Fruit fly (Drosophila melanogaster) whole organism, embryonic: ENCODE results near the gene Tlk.
A peak's percentile ranks its signal among the peaks of the same experiment; 100 is the strongest.

Experiments
- Asciz ChIP-seq: fragments of 200-800 bp; sonication (Bioruptor generic); optimal IDR thresholded peaks from 2 replicates; lab custom pipeline; 2017; ENCODE audit warnings: missing biosample characterization, mild to moderate bottlenecking, missing genetic modification characterization, missing genetic modification reagents
- Atf6 ChIP-seq: fragments of 200-800 bp; sonication (Bioruptor generic); IDR thresholded peaks from 2 replicates; pipeline ENCODE4 v1.3.6; 2022; ENCODE audit warnings: missing biosample characterization, missing genetic modification characterization
- Bteb2 ChIP-seq: fragments of 200-800 bp; sonication (Bioruptor generic); optimal IDR thresholded peaks from 2 replicates; lab custom pipeline; 2016; ENCODE audit warnings: missing biosample characterization, missing genetic modification characterization
- CG10654 ChIP-seq: fragments of 200-800 bp; sonication (Bioruptor generic); optimal IDR thresholded peaks from 2 replicates; lab custom pipeline; 2016; ENCODE audit warnings: missing biosample characterization, missing genetic modification characterization
- CG11456 ChIP-seq: fragments of 200-800 bp; sonication (Bioruptor generic); IDR thresholded peaks from 3 replicates; pipeline ENCODE4 v1.3.6; 2022; ENCODE audit warnings: missing biosample characterization, missing genetic modification characterization
- CG15011 ChIP-seq: fragments of 200-800 bp; sonication (Bioruptor generic); optimal IDR thresholded peaks from 3 replicates; lab custom pipeline; 2018; ENCODE audit warnings: missing biosample characterization, mild to moderate bottlenecking, missing genetic modification characterization
- CG17385 ChIP-seq: fragments of 200-800 bp; sonication (Bioruptor generic); optimal IDR thresholded peaks from 3 replicates; lab custom pipeline; 2018; ENCODE audit warnings: missing biosample characterization, mild to moderate bottlenecking, missing genetic modification characterization
- CG17912 ChIP-seq: fragments of 200-800 bp; sonication (Bioruptor generic); optimal IDR thresholded peaks from 2 replicates; lab custom pipeline; 2018; ENCODE audit warnings: missing biosample characterization, mild to moderate bottlenecking, missing genetic modification characterization
- CG18262 ChIP-seq: fragments of 200-800 bp; optimal IDR thresholded peaks from 3 replicates; lab custom pipeline; 2019; ENCODE audit warnings: missing biosample characterization, mild to moderate bottlenecking, missing genetic modification characterization, moderate library complexity
- CG18619 ChIP-seq: fragments of 200-800 bp; sonication (Bioruptor generic); optimal IDR thresholded peaks from 3 replicates; lab custom pipeline; 2017; ENCODE audit warnings: missing biosample characterization, mild to moderate bottlenecking, missing genetic modification characterization
- CG30020 ChIP-seq: fragments of 200-800 bp; optimal IDR thresholded peaks from 2 replicates; lab custom pipeline; 2019; ENCODE audit warnings: missing biosample characterization, mild to moderate bottlenecking, missing genetic modification characterization, moderate library complexity
- CG30403 ChIP-seq: fragments of 200-800 bp; sonication (Bioruptor generic); optimal IDR thresholded peaks from 3 replicates; lab custom pipeline; 2016; ENCODE audit warnings: missing biosample characterization, missing genetic modification characterization
- CG32772 ChIP-seq: fragments of 200-800 bp; sonication (Bioruptor generic); IDR thresholded peaks from 2 replicates; pipeline ENCODE4 v1.3.6; 2022; ENCODE audit warnings: missing biosample characterization, missing genetic modification characterization
- CG3838 ChIP-seq: fragments of 200-800 bp; sonication (Bioruptor generic); optimal IDR thresholded peaks from 3 replicates; lab custom pipeline; 2016; ENCODE audit warnings: missing biosample characterization, missing genetic modification characterization
- CG3847 ChIP-seq: fragments of 200-800 bp; sonication (Bioruptor generic); IDR thresholded peaks from 2 replicates; pipeline ENCODE4 v1.3.6; 2022; ENCODE audit warnings: missing biosample characterization, missing genetic modification characterization
- CG8281 ChIP-seq: fragments of 200-800 bp; sonication (Bioruptor generic); optimal IDR thresholded peaks from 2 replicates; lab custom pipeline; 2018; ENCODE audit warnings: missing biosample characterization, mild to moderate bottlenecking, missing genetic modification characterization, moderate library complexity
- E2f2 ChIP-seq: fragments of 200-800 bp; sonication (Bioruptor generic); IDR thresholded peaks from 2 replicates; pipeline ENCODE4 v1.3.6; 2022; ENCODE audit warnings: missing biosample characterization, missing genetic modification characterization
- Fer2 ChIP-seq: fragments of 200-800 bp; sonication (Bioruptor generic); optimal IDR thresholded peaks from 2 replicates; lab custom pipeline; 2018; ENCODE audit warnings: missing biosample characterization, mild to moderate bottlenecking, missing genetic modification characterization, moderate library complexity
- Fer3 ChIP-seq: fragments of 200-800 bp; sonication (Bioruptor generic); optimal IDR thresholded peaks from 2 replicates; lab custom pipeline; 2018; ENCODE audit warnings: missing biosample characterization, mild to moderate bottlenecking, missing genetic modification characterization, moderate library complexity
- HLH4C ChIP-seq: fragments of 200-800 bp; sonication (Bioruptor generic); IDR thresholded peaks from 3 replicates; pipeline ENCODE4 v1.3.6; 2022; ENCODE audit warnings: missing biosample characterization, missing genetic modification characterization; ENCODE audit not compliant: partially characterized antibody
- Hey ChIP-seq: fragments of 200-800 bp; sonication (Bioruptor generic); optimal IDR thresholded peaks from 3 replicates; lab custom pipeline; 2018; ENCODE audit warnings: missing biosample characterization, mild to moderate bottlenecking, missing genetic modification characterization
- MBD-R2 ChIP-seq: fragments of 200-800 bp; sonication (Bioruptor generic); IDR thresholded peaks from 2 replicates; pipeline ENCODE4 v1.3.6; 2022; ENCODE audit warnings: missing biosample characterization, missing genetic modification characterization
- NC2β ChIP-seq: fragments of 200-800 bp; sonication (Bioruptor generic); optimal IDR thresholded peaks from 2 replicates; lab custom pipeline; 2016; ENCODE audit warnings: missing biosample characterization, missing genetic modification characterization
- Oli ChIP-seq: fragments of 200-800 bp; sonication (Bioruptor generic); optimal IDR thresholded peaks from 2 replicates; lab custom pipeline; 2018; ENCODE audit warnings: missing biosample characterization, mild to moderate bottlenecking, missing genetic modification characterization, moderate library complexity
- Rfx ChIP-seq: fragments of 200-800 bp; sonication (Bioruptor generic); IDR thresholded peaks from 2 replicates; pipeline ENCODE4 v1.3.6; 2022; ENCODE audit warnings: missing biosample characterization, missing genetic modification characterization
- Spps ChIP-seq: fragments of 200-800 bp; sonication (Bioruptor generic); optimal IDR thresholded peaks from 2 replicates; lab custom pipeline; 2018; ENCODE audit warnings: missing biosample characterization, mild to moderate bottlenecking, missing genetic modification characterization
- Stat92E ChIP-seq, 3 experiments: fragments of >200 bp in 2 of 3; fragments of 200-800 bp in 1 of 3; sonication (Bioruptor generic) in 1 of 3; optimal IDR thresholded peaks; 2 replicates each; lab custom pipeline; 2017 to 2019; ENCODE audit warnings: missing biosample characterization in 3 of 3, missing genetic modification characterization in 3 of 3, mild to moderate bottlenecking in 1 of 3, moderate library complexity in 1 of 3
- Taf1 ChIP-seq: fragments of 200-800 bp; sonication (Bioruptor generic); IDR thresholded peaks from 2 replicates; pipeline ENCODE4 v1.3.6; 2022; ENCODE audit warnings: missing biosample characterization, missing genetic modification characterization
- Usf ChIP-seq: fragments of 200-800 bp; sonication (Bioruptor generic); optimal IDR thresholded peaks from 2 replicates; lab custom pipeline; 2017; ENCODE audit warnings: missing genotype, missing biosample characterization, missing genetic modification characterization
- Vsx1 ChIP-seq: fragments of 200-800 bp; sonication (Bioruptor generic); optimal IDR thresholded peaks from 2 replicates; lab custom pipeline; 2017; ENCODE audit warnings: missing biosample characterization, mild to moderate bottlenecking, missing genetic modification characterization, missing genetic modification reagents
- az2 ChIP-seq: fragments of 200-800 bp; sonication (Bioruptor generic); optimal IDR thresholded peaks from 3 replicates; lab custom pipeline; 2016; ENCODE audit warnings: missing biosample characterization, missing genetic modification characterization
- bab2 ChIP-seq: fragments of 200-800 bp; sonication (Bioruptor generic); optimal IDR thresholded peaks from 2 replicates; lab custom pipeline; 2016; ENCODE audit warnings: missing biosample characterization, missing genetic modification characterization
- bigmax ChIP-seq: fragments of 200-800 bp; sonication (Bioruptor generic); optimal IDR thresholded peaks from 2 replicates; lab custom pipeline; 2018; ENCODE audit warnings: missing biosample characterization, mild to moderate bottlenecking, missing genetic modification characterization
- chinmo ChIP-seq: fragments of 200-800 bp; sonication (Bioruptor generic); IDR thresholded peaks from 4 replicates; pipeline ENCODE4 v1.3.6; 2022; ENCODE audit warnings: missing biosample characterization, missing genetic modification characterization; ENCODE audit not compliant: partially characterized antibody
- danr ChIP-seq: fragments of 200-800 bp; sonication (Bioruptor generic); IDR thresholded peaks from 2 replicates; pipeline ENCODE4 v1.3.6; 2022; ENCODE audit warnings: missing biosample characterization, missing genetic modification characterization
- dmrt99B ChIP-seq: fragments of 200-800 bp; sonication (Bioruptor generic); optimal IDR thresholded peaks from 2 replicates; lab custom pipeline; 2018; ENCODE audit warnings: missing biosample characterization, mild to moderate bottlenecking, missing genetic modification characterization, moderate library complexity
- dysf ChIP-seq: fragments of 200-800 bp; sonication (Bioruptor generic); IDR thresholded peaks from 3 replicates; pipeline ENCODE4 v1.3.6; 2022; ENCODE audit warnings: missing biosample characterization, missing genetic modification characterization
- fd64A ChIP-seq: fragments of 200-800 bp; sonication (Bioruptor generic); optimal IDR thresholded peaks from 3 replicates; lab custom pipeline; 2018; ENCODE audit warnings: missing biosample characterization, mild to moderate bottlenecking, missing genetic modification characterization
- gfzf ChIP-seq: fragments of 200-800 bp; sonication (Bioruptor generic); optimal IDR thresholded peaks from 2 replicates; lab custom pipeline; 2016; ENCODE audit warnings: missing biosample characterization, mild to moderate bottlenecking, missing genetic modification characterization, moderate library complexity
- grn ChIP-seq: fragments of 200-800 bp; sonication (Bioruptor generic); optimal IDR thresholded peaks from 3 replicates; lab custom pipeline; 2017; ENCODE audit warnings: missing biosample characterization, missing genetic modification characterization
- hbn ChIP-seq: fragments of 200-800 bp; sonication (Bioruptor generic); IDR thresholded peaks from 2 replicates; pipeline ENCODE4 v1.3.6; 2022; ENCODE audit warnings: missing biosample characterization, missing genetic modification characterization; ENCODE audit not compliant: partially characterized antibody
- knrl ChIP-seq: fragments of 200-800 bp; sonication (Bioruptor generic); IDR thresholded peaks from 3 replicates; pipeline ENCODE4 v1.3.6; 2022; ENCODE audit warnings: missing biosample characterization, missing genetic modification characterization; ENCODE audit not compliant: partially characterized antibody
- lola ChIP-seq, 3 experiments: fragments of >200 bp in 2 of 3; fragments of 200-800 bp in 1 of 3; sonication (Bioruptor generic) in 1 of 3; optimal IDR thresholded peaks; 2 replicates each; lab custom pipeline; 2017 to 2019; ENCODE audit warnings: missing biosample characterization in 3 of 3, missing genetic modification characterization in 3 of 3, mild to moderate bottlenecking in 1 of 3, moderate library complexity in 1 of 3
- otp ChIP-seq: fragments of 200-800 bp; sonication (Bioruptor generic); IDR thresholded peaks from 3 replicates; pipeline ENCODE4, ENCODE4 v1.3.6; 2022; ENCODE audit warnings: missing biosample characterization, missing genetic modification characterization
- ro ChIP-seq: fragments of 200-800 bp; sonication (Bioruptor generic); IDR thresholded peaks from 2 replicates; pipeline ENCODE4 v1.3.6; 2022; ENCODE audit warnings: missing biosample characterization, missing genetic modification characterization
- sens-2 ChIP-seq: fragments of 200-800 bp; sonication (Bioruptor generic); IDR thresholded peaks from 2 replicates; pipeline ENCODE4 v1.3.6; 2022; ENCODE audit warnings: missing biosample characterization, missing genetic modification characterization
- sqz ChIP-seq: fragments of 200-800 bp; sonication (Bioruptor generic); optimal IDR thresholded peaks from 3 replicates; lab custom pipeline; 2018; ENCODE audit warnings: missing biosample characterization, mild to moderate bottlenecking, missing genetic modification characterization
- ttk ChIP-seq: fragments of 200-800 bp; sonication (Bioruptor generic); IDR thresholded peaks from 2 replicates; pipeline ENCODE4 v2.1.2; 2022; ENCODE audit warnings: missing biosample characterization, missing genetic modification characterization
- unc-4 ChIP-seq: fragments of 200-800 bp; sonication (Bioruptor generic); IDR thresholded peaks from 2 replicates; pipeline ENCODE4 v1.3.6; 2022; ENCODE audit warnings: missing biosample characterization, missing genetic modification characterization; ENCODE audit not compliant: partially characterized antibody
- vfl ChIP-seq: fragments of 200-800 bp; sonication (Bioruptor generic); optimal IDR thresholded peaks from 2 replicates; lab custom pipeline; 2016; ENCODE audit warnings: missing biosample characterization, missing genetic modification characterization

Gene Tlk

dm6 chrX:3774277-3774676 lies 54.5 kb downstream of the Tlk start (continued):
- TF ChIP-seq Vsx1 (GFP tag; lab: Kevin White, UChicago): peak; percentile 61
- peak; percentile 83 for TF ChIP-seq otp (GFP tag; lab: Robert Waterston, UW)
- peak; percentile 93 for TF ChIP-seq MBD-R2 (GFP tag; lab: Robert Waterston, UW)
- TF ChIP-seq hbn (GFP tag; lab: Robert Waterston, UW): no peak
- peak; percentile 96 for TF ChIP-seq Fer3
- TF ChIP-seq Asciz (GFP tag; lab: Kevin White, UChicago): peak; percentile 78
- no peak for TF ChIP-seq gfzf (GFP tag; lab: Kevin White, UChicago)
- peak; percentile 96 for TF ChIP-seq Atf6 (GFP tag; lab: Robert Waterston, UW)
- peak; percentile 95 for TF ChIP-seq CG11456 (GFP tag; lab: Robert Waterston, UW)
- peak; percentile 62 for TF ChIP-seq Hey (tag; lab: Kevin White, UChicago)
- TF ChIP-seq Oli: peak; percentile 88
- TF ChIP-seq ro (GFP tag; lab: Robert Waterston, UW): peak; percentile 47; the same call in 1 of the 2 replicates
- peak; percentile 92 for TF ChIP-seq bab2 (GFP tag; lab: Kevin White, UChicago)
- TF ChIP-seq CG3847: peak; percentile 94
- TF ChIP-seq CG10654 (GFP tag; lab: Kevin White, UChicago): peak; percentile 77
- TF ChIP-seq bigmax (GFP tag; lab: Kevin White, UChicago): peak; percentile 23
- TF ChIP-seq CG18262 (tag; lab: Kevin White, UChicago): peak; percentile 82
- TF ChIP-seq HLH4C (GFP tag; lab: Robert Waterston, UW): no peak
- TF ChIP-seq CG3838 (GFP tag; lab: Kevin White, UChicago): peak; percentile 60
- peak; percentile 76 for TF ChIP-seq danr
- TF ChIP-seq sqz (GFP tag; lab: Kevin White, UChicago): peak; percentile 57
- peak; percentile 12 for TF ChIP-seq CG30020
- TF ChIP-seq dmrt99B (tag; lab: Kevin White, UChicago): peak; percentile 93
- peak; percentile 87; the same call in 1 of the 2 replicates for TF ChIP-seq ttk (GFP tag; lab: Robert Waterston, UW)
- peak; percentile 89 for TF ChIP-seq CG17385 (GFP tag; lab: Kevin White, UChicago)
- TF ChIP-seq Spps: peak; percentile 41
- no peak for TF ChIP-seq Stat92E (GFP tag; optimal IDR thresholded peaks at IDR 0.05; lab: Kevin White, UChicago)
- peak; percentile 26 for TF ChIP-seq fd64A (GFP tag; lab: Kevin White, UChicago)
- TF ChIP-seq az2 (GFP tag; lab: Kevin White, UChicago): peak; percentile 84
- TF ChIP-seq dysf (GFP tag; lab: Robert Waterston, UW): peak; percentile 96
- peak; percentile 91 for TF ChIP-seq Taf1 (GFP tag; lab: Robert Waterston, UW)
- 0 out of 2 replicates have a peak, but pooled peaks have one; percentile 47 for TF ChIP-seq sens-2
- TF ChIP-seq CG8281: peak; percentile 64
- peak; percentile 98 for TF ChIP-seq Rfx (GFP tag; lab: Robert Waterston, UW)
- peak; percentile 88 for TF ChIP-seq CG32772 (GFP tag; lab: Robert Waterston, UW)
- peak; percentile 64 for TF ChIP-seq Usf (GFP tag; lab: Kevin White, UChicago)
- TF ChIP-seq Bteb2 (GFP tag; lab: Kevin White, UChicago): peak; percentile 94
- TF ChIP-seq vfl: peak; percentile 70
- no peak for TF ChIP-seq unc-4 (GFP tag; lab: Robert Waterston, UW)
- peak; percentile 84 for TF ChIP-seq CG18619
- peak; percentile 71 for TF ChIP-seq CG17912 (GFP tag; lab: Kevin White, UChicago)
- peak; percentile 92 for TF ChIP-seq CG30403
- TF ChIP-seq chinmo (GFP tag; lab: Robert Waterston, UW): no peak
- peak; percentile 81 for TF ChIP-seq NC2β (GFP tag; lab: Kevin White, UChicago)
- peak; percentile 33 for TF ChIP-seq grn
- TF ChIP-seq lola (GFP tag; optimal IDR thresholded peaks at IDR 0.05; lab: Kevin White, UChicago): peak in 1 of 3 experiments; percentile 45
- TF ChIP-seq knrl (GFP tag; lab: Robert Waterston, UW): no peak
- peak; percentile 71 for TF ChIP-seq E2f2 (GFP tag; lab: Robert Waterston, UW)
- TF ChIP-seq Fer2 (tag; lab: Kevin White, UChicago): peak; percentile 91
- peak; percentile 91 for TF ChIP-seq CG15011 (GFP tag; lab: Kevin White, UChicago)
